Worm (Caenorhabditis elegans): Measurements from ENCODE around the gene srw-113.

ce11 chrV:15285984-15286383 is 47.0 kb upstream of the srw-113 start:
- TF ChIP-seq lin-15B (tag; optimal IDR thresholded peaks at IDR 0.05) (no peak), nhr-10 (tag; optimal IDR thresholded peaks at IDR 0.05) (no peak), skn-1 (tag; optimal IDR thresholded peaks at IDR 0.05) (no peak), tag-97 (GFP tag; IDR thresholded peaks at IDR 0.05) (no peak), nhr-237 (tag; optimal IDR thresholded peaks at IDR 0.05) (no peak)
